Worm (Caenorhabditis elegans) whole organism, L2 larva: ENCODE measurements around the gene ama-1.

Source experiments
- C34F6.9 ChIP-seq: fragments of 150-350 bp; optimal IDR thresholded peaks from 2 replicates; lab custom pipeline; 2014; ENCODE audit warnings: missing biosample characterization, missing genetic modification characterization
- F13H6.1 ChIP-seq: sonication (generic microtip); optimal IDR thresholded peaks from 2 replicates; lab custom pipeline; 2016; ENCODE audit warnings: missing genetic modification characterization, missing compliant biosample characterization
- ZK546.5 ChIP-seq: sonication (generic microtip); optimal IDR thresholded peaks from 2 replicates; lab custom pipeline; 2017; ENCODE audit warnings: missing biosample characterization, missing genetic modification characterization
- alr-1 ChIP-seq: fragments of 150-350 bp; optimal IDR thresholded peaks from 2 replicates; lab custom pipeline; 2014; ENCODE audit warnings: missing biosample characterization, missing genetic modification characterization
- aly-2 ChIP-seq: fragments of 150-350 bp; optimal IDR thresholded peaks from 2 replicates; lab custom pipeline; 2014; ENCODE audit warnings: missing biosample characterization, missing genetic modification characterization
- ama-1 ChIP-seq: fragments of 150-350 bp; optimal IDR thresholded peaks from 2 replicates; lab custom pipeline; 2018; ENCODE audit warnings: inconsistent platforms
- ceh-16 ChIP-seq: fragments of 150-350 bp; optimal IDR thresholded peaks from 2 replicates; lab custom pipeline; 2014; ENCODE audit warnings: missing biosample characterization, missing genetic modification characterization
- crh-2 ChIP-seq: sonication (generic microtip); optimal IDR thresholded peaks from 2 replicates; lab custom pipeline; 2017; ENCODE audit warnings: missing biosample characterization, missing genetic modification characterization
- dmd-4 ChIP-seq: sonication (generic microtip); optimal IDR thresholded peaks from 2 replicates; lab custom pipeline; 2017; ENCODE audit warnings: missing biosample characterization, missing genetic modification characterization
- egl-27 ChIP-seq: sonication (generic microtip); optimal IDR thresholded peaks from 3 replicates; lab custom pipeline; 2017; ENCODE audit warnings: missing biosample characterization, missing genetic modification reagents, missing genetic modification characterization
- elt-1 ChIP-seq: fragments of 150-350 bp; optimal IDR thresholded peaks from 2 replicates; lab custom pipeline; 2014; ENCODE audit warnings: missing biosample characterization, missing genetic modification characterization
- elt-3 ChIP-seq: sonication (generic microtip); optimal IDR thresholded peaks from 2 replicates; lab custom pipeline; 2017; ENCODE audit warnings: missing biosample characterization, missing genetic modification characterization
- fos-1 ChIP-seq: fragments of 150-350 bp; optimal IDR thresholded peaks from 2 replicates; lab custom pipeline; 2014; ENCODE audit warnings: missing biosample characterization, missing genetic modification characterization
- gmeb-1 ChIP-seq: fragments of 150-350 bp; optimal IDR thresholded peaks from 2 replicates; lab custom pipeline; 2014; ENCODE audit warnings: missing biosample characterization, missing genetic modification characterization
- lin-11 ChIP-seq: fragments of 150-350 bp; sonication (generic microtip); optimal IDR thresholded peaks from 2 replicates; lab custom pipeline; 2014; ENCODE audit warnings: missing biosample characterization, missing genetic modification characterization, inconsistent platforms, mixed read lengths
- lin-39 ChIP-seq: fragments of 150-350 bp; optimal IDR thresholded peaks from 2 replicates; lab custom pipeline; 2014; ENCODE audit warnings: missing biosample characterization, missing genetic modification reagents, missing genetic modification characterization
- mbf-1 ChIP-seq: sonication (generic microtip); optimal IDR thresholded peaks from 2 replicates; lab custom pipeline; 2017; ENCODE audit warnings: missing biosample characterization, missing genetic modification characterization
- mdl-1 ChIP-seq, 2 experiments: fragments of 150-350 bp in 1 of 2; sonication (generic microtip) in 1 of 2; optimal IDR thresholded peaks; 2 replicates each; lab custom pipeline; 2017; ENCODE audit warnings: missing biosample characterization in 2 of 2, missing genetic modification characterization in 2 of 2
- nhr-10 ChIP-seq: sonication (generic microtip); optimal IDR thresholded peaks from 2 replicates; lab custom pipeline; 2017; ENCODE audit warnings: missing biosample characterization, missing genetic modification characterization
- nhr-11 ChIP-seq: fragments of 150-350 bp; optimal IDR thresholded peaks from 2 replicates; lab custom pipeline; 2014; ENCODE audit warnings: missing biosample characterization, missing genetic modification characterization
- nhr-12 ChIP-seq: fragments of 150-350 bp; optimal IDR thresholded peaks from 2 replicates; lab custom pipeline; 2014; ENCODE audit warnings: missing biosample characterization, missing genetic modification characterization
- nhr-21 ChIP-seq: fragments of 150-350 bp; optimal IDR thresholded peaks from 2 replicates; lab custom pipeline; 2014; ENCODE audit warnings: missing biosample characterization, missing genetic modification characterization
- nhr-23 ChIP-seq: fragments of 150-350 bp; optimal IDR thresholded peaks from 2 replicates; lab custom pipeline; 2014; ENCODE audit warnings: missing biosample characterization, missing genetic modification reagents, missing genetic modification characterization
- nhr-25 ChIP-seq: fragments of 150-350 bp; sonication (generic microtip); optimal IDR thresholded peaks from 3 replicates; lab custom pipeline; 2014; ENCODE audit warnings: missing biosample characterization, missing genetic modification characterization
- nhr-77 ChIP-seq: fragments of 150-350 bp; optimal IDR thresholded peaks from 2 replicates; lab custom pipeline; 2014; ENCODE audit warnings: missing biosample characterization, missing genetic modification characterization
- peb-1 ChIP-seq: fragments of 150-350 bp; optimal IDR thresholded peaks from 2 replicates; lab custom pipeline; 2014; ENCODE audit warnings: missing biosample characterization, missing genetic modification characterization
- skn-1 ChIP-seq: sonication (generic microtip); optimal IDR thresholded peaks from 2 replicates; lab custom pipeline; 2017; ENCODE audit warnings: missing biosample characterization, missing genetic modification characterization
- sma-3 ChIP-seq: sonication (generic microtip); optimal IDR thresholded peaks from 2 replicates; lab custom pipeline; 2016; ENCODE audit warnings: missing genetic modification reagents, missing genetic modification characterization, missing compliant biosample characterization
- sma-9 ChIP-seq, 2 experiments: fragments of 150-350 bp in 1 of 2; sonication (generic microtip) in 1 of 2; optimal IDR thresholded peaks; 2 replicates each; lab custom pipeline; 2014 to 2016; ENCODE audit warnings: missing genetic modification characterization in 2 of 2, mild to moderate bottlenecking in 1 of 2, missing biosample characterization in 1 of 2, missing compliant biosample characterization in 1 of 2, missing genetic modification reagents in 1 of 2, moderate library complexity in 1 of 2
- snpc-4 ChIP-seq: fragments of 150-350 bp; optimal IDR thresholded peaks from 2 replicates; lab custom pipeline; 2014; ENCODE audit warnings: missing biosample characterization, missing genetic modification characterization
- unc-39 ChIP-seq: fragments of 150-350 bp; optimal IDR thresholded peaks from 2 replicates; lab custom pipeline; 2014; ENCODE audit warnings: missing biosample characterization, missing genetic modification characterization
- unc-55 ChIP-seq: fragments of 150-350 bp; sonication (generic microtip); optimal IDR thresholded peaks from 3 replicates; lab custom pipeline; 2014; ENCODE audit warnings: missing biosample characterization, missing genetic modification reagents, missing genetic modification characterization
- zag-1 ChIP-seq: fragments of 150-350 bp; optimal IDR thresholded peaks from 2 replicates; lab custom pipeline; 2014; ENCODE audit warnings: missing biosample characterization, missing genetic modification characterization
- ztf-1 ChIP-seq: fragments of 200-800 bp; sonication (Bioruptor generic); conservative IDR thresholded peaks from 2 replicates; pipeline ENCODE4 v1.3.6; 2022; ENCODE audit warnings: missing genetic modification characterization, missing compliant biosample characterization
- ztf-11 ChIP-seq: sonication (generic microtip); optimal IDR thresholded peaks from 2 replicates; lab custom pipeline; 2017; ENCODE audit warnings: missing biosample characterization, missing genetic modification characterization
- ztf-4 ChIP-seq: fragments of 150-350 bp; optimal IDR thresholded peaks from 2 replicates; lab custom pipeline; 2014; ENCODE audit warnings: missing biosample characterization, missing genetic modification characterization

The ama-1 gene

ce11 chrIV:4277694-4278093, 29.8 kb downstream of the ama-1 start, which contains the start of gene nhr-78:
Gene nhr-78, minus strand, starts transcription at chrIV:4277875.
- TF ChIP-seq zag-1 (tag; lab: Kevin White, UChicago), result no peak
- TF ChIP-seq sma-3 (GFP tag; lab: Kevin White, UChicago), result peak; percentile 15
- TF ChIP-seq sma-9 (GFP tag; optimal IDR thresholded peaks at IDR 0.05; lab: Kevin White, UChicago), result peak; percentile 5
- TF ChIP-seq sma-9 (tag; optimal IDR thresholded peaks at IDR 0.05; lab: Kevin White, UChicago), result no peak
- TF ChIP-seq peb-1, result no peak
- TF ChIP-seq F13H6.1, result peak; percentile 37
- TF ChIP-seq ztf-1 (GFP tag; lab: Robert Waterston, UW), result no peak
- TF ChIP-seq mbf-1 (tag; lab: Kevin White, UChicago), result no peak
- no peak for TF ChIP-seq snpc-4 (tag; lab: Kevin White, UChicago)
- TF ChIP-seq aly-2, result no peak
- no peak for TF ChIP-seq ztf-4 (tag; lab: Kevin White, UChicago)
- TF ChIP-seq C34F6.9, result peak; percentile 14
- peak; percentile 40 for TF ChIP-seq gmeb-1
- no peak for TF ChIP-seq nhr-10 (tag; lab: Kevin White, UChicago)

ce11 chrIV:4284020-4284419, 36.1 kb downstream of the ama-1 start, which contains the start of gene F15E6.6:
Gene F15E6.6, minus strand, starts transcription at chrIV:4284120.
- TF ChIP-seq skn-1 (no peak), alr-1 (tag; lab: Kevin White, UChicago) (no peak), snpc-4 (tag; lab: Kevin White, UChicago) (no peak), nhr-21 (tag; lab: Kevin White, UChicago) (no peak), peb-1 (no peak), lin-11 (tag; lab: Kevin White, UChicago) (no peak), dmd-4 (no peak), ama-1 (no peak), egl-27 (tag; lab: Kevin White, UChicago) (no peak), ZK546.5 (tag; lab: Kevin White, UChicago) (no peak), ztf-1 (GFP tag; lab: Robert Waterston, UW) (no peak), elt-3 (tag; lab: Kevin White, UChicago) (no peak), ztf-11 (no peak), nhr-77 (tag; lab: Kevin White, UChicago) (no peak), ceh-16 (tag; lab: Kevin White, UChicago) (no peak), C34F6.9 (no peak)

- TF ChIP-seq zag-1 (tag; lab: Kevin White, UChicago), result no peak
- peak; percentile 13 for TF ChIP-seq gmeb-1
- TF ChIP-seq ZK546.5 (tag; lab: Kevin White, UChicago), result no peak
- no peak for TF ChIP-seq mbf-1 (tag; lab: Kevin White, UChicago)
- TF ChIP-seq elt-1, result no peak
- TF ChIP-seq egl-27 (tag; lab: Kevin White, UChicago), result no peak
- no peak for TF ChIP-seq aly-2
- no peak for TF ChIP-seq crh-2 (tag; lab: Kevin White, UChicago)
- TF ChIP-seq nhr-21 (tag; lab: Kevin White, UChicago), result no peak
- TF ChIP-seq fos-1 (tag; lab: Kevin White, UChicago), result peak; percentile 89
- no peak for TF ChIP-seq nhr-11 (tag; lab: Kevin White, UChicago)
- no peak for TF ChIP-seq mdl-1 (tag; optimal IDR thresholded peaks at IDR 0.05; lab: Kevin White, UChicago)
- TF ChIP-seq unc-39 (tag; lab: Kevin White, UChicago), result no peak
- no peak for TF ChIP-seq ztf-4 (tag; lab: Kevin White, UChicago)
- TF ChIP-seq skn-1, result peak; percentile 8
Observed at ce11 chrIV:4284989-4285388, 37.1 kb downstream of the ama-1 start.

- TF ChIP-seq unc-55 (GFP tag; lab: Kevin White, UChicago) (no peak), nhr-11 (tag; lab: Kevin White, UChicago) (no peak), F13H6.1 (no peak), lin-11 (tag; lab: Kevin White, UChicago) (no peak), snpc-4 (tag; lab: Kevin White, UChicago) (no peak), sma-3 (GFP tag; lab: Kevin White, UChicago) (no peak), nhr-25 (tag; lab: Kevin White, UChicago) (no peak), gmeb-1 (no peak), nhr-12 (tag; lab: Kevin White, UChicago) (no peak), unc-39 (tag; lab: Kevin White, UChicago) (no peak), nhr-23 (no peak), ztf-11 (no peak), alr-1 (tag; lab: Kevin White, UChicago) (no peak), egl-27 (tag; lab: Kevin White, UChicago) (no peak), lin-39 (tag; lab: Kevin White, UChicago) (no peak), ZK546.5 (tag; lab: Kevin White, UChicago) (no peak)
Observed at ce11 chrIV:4288332-4288731, 40.5 kb downstream of the ama-1 start, which contains the start of gene srv-4. Gene srv-4, minus strand, starts transcription at chrIV:4288432.
